Fruit fly (Drosophila melanogaster) whole organism, prepupa: ENCODE measurements around the gene CG32147.

Experiments
- CG15336 ChIP-seq: fragments of 200-800 bp; sonication (Bioruptor generic); IDR thresholded peaks from 2 replicates; pipeline ENCODE4 v1.3.6; 2022; ENCODE audit warnings: missing biosample characterization, missing genetic modification characterization
- CG16779 ChIP-seq: fragments of 200-800 bp; sonication (Bioruptor generic); optimal IDR thresholded peaks from 3 replicates; lab custom pipeline; 2017; ENCODE audit warnings: missing biosample characterization, mild to moderate bottlenecking, missing genetic modification characterization
- CG6276 ChIP-seq: fragments of 200-800 bp; sonication (Bioruptor generic); optimal IDR thresholded peaks from 2 replicates; lab custom pipeline; 2017; ENCODE audit warnings: missing biosample characterization, mild to moderate bottlenecking, missing genetic modification characterization
- CG6854 ChIP-seq: fragments of 200-800 bp; sonication (Bioruptor generic); optimal IDR thresholded peaks from 2 replicates; lab custom pipeline; 2017; ENCODE audit warnings: missing biosample characterization, mild to moderate bottlenecking, missing genetic modification characterization
- CG7368 ChIP-seq: fragments of 200-800 bp; sonication (Bioruptor generic); optimal IDR thresholded peaks from 3 replicates; lab custom pipeline; 2016; ENCODE audit warnings: missing biosample characterization, missing genetic modification characterization
- Eip78C ChIP-seq: fragments of 200-800 bp; sonication (Bioruptor generic); peaks from one replicate; lab custom pipeline; 2016; ENCODE audit warnings: missing biosample characterization, missing genetic modification characterization
- Lpt ChIP-seq: fragments of 200-800 bp; sonication (Bioruptor generic); optimal IDR thresholded peaks from 3 replicates; lab custom pipeline; 2016; ENCODE audit warnings: missing biosample characterization, missing genetic modification characterization
- OdsH ChIP-seq: fragments of 200-800 bp; sonication (Bioruptor generic); optimal IDR thresholded peaks from 3 replicates; lab custom pipeline; 2016; ENCODE audit warnings: missing biosample characterization, missing genetic modification characterization
- achi ChIP-seq: fragments of 200-800 bp; sonication (Bioruptor generic); optimal IDR thresholded peaks from 3 replicates; lab custom pipeline; 2016; ENCODE audit warnings: missing biosample characterization, missing genetic modification characterization
- fkh ChIP-seq: fragments of 200-800 bp; sonication (Bioruptor generic); optimal IDR thresholded peaks from 3 replicates; lab custom pipeline; 2017; ENCODE audit warnings: missing biosample characterization, mild to moderate bottlenecking, missing genetic modification characterization, moderate library complexity
- ss ChIP-seq, 2 experiments: fragments of 200-800 bp; sonication (Bioruptor generic); optimal IDR thresholded peaks; 2 replicates in 1 of 2; 3 replicates in 1 of 2; lab custom pipeline; 2017 to 2018; ENCODE audit warnings: mild to moderate bottlenecking in 2 of 2, missing biosample characterization in 2 of 2, missing genetic modification characterization in 2 of 2, moderate library complexity in 1 of 2
- topi ChIP-seq: fragments of 200-800 bp; sonication (Bioruptor generic); optimal IDR thresholded peaks from 3 replicates; lab custom pipeline; 2016; ENCODE audit warnings: missing biosample characterization, missing genetic modification characterization

DNA sequence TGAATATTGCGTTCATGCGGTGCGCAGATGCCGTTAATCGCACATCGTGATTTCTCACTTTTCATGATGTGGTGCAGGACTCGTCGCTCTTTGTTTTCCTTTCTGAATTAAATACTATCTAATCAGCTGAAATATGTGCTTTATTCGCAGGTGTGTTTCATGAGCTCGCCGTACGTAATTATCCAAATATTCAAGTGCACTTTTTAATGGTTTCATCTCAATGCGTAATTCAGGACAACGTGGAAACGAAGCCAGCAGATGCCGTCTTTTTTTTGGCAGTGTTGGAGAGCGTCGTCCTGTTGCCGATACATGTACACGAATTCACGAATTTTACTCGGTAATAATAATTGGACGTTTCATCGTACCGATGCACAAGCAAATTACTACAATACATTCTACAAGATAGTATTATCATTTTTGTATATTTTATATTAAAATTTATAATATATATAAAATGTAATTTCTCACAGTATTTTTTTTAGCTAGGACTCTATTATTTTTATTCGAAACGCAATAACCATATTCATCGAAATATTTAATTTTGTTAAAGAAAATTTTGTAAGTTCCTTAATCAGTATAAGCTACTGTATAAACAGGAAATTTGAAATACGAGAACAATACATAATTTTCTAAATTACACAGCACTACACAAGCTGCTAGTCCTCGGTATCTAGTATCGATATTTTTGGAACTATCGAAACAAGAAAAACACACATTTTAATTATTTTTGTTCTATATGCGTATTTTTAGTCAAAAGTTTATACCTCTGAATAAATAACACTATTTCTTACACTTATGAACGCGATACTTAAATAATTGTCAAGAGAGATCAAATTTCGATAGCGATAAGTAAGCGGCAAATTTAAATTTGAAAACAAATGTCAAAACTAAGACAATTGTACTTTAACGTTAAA lies 6.9 kb downstream of the CG32147 start, which contains the start of gene CG12316:
- TF ChIP-seq Lpt (GFP tag; lab: Kevin White, UChicago), result peak; percentile 85
- peak; percentile 99 for TF ChIP-seq Eip78C
- TF ChIP-seq CG6276, result peak; percentile 95
- peak; percentile 93 for TF ChIP-seq CG16779 (tag; lab: Kevin White, UChicago)
- TF ChIP-seq topi (GFP tag; lab: Kevin White, UChicago), result peak; percentile 97
- peak; percentile 95 for TF ChIP-seq CG7368
- peak; percentile 95 for TF ChIP-seq achi
- TF ChIP-seq fkh (GFP tag; lab: Kevin White, UChicago), result no peak
- peak; percentile 96 for TF ChIP-seq ss (GFP tag; optimal IDR thresholded peaks at IDR 0.05; lab: Kevin White, UChicago)
- peak; percentile 94 for TF ChIP-seq OdsH (GFP tag; lab: Kevin White, UChicago)
- peak; percentile 96 for TF ChIP-seq CG15336 (GFP tag; lab: Robert Waterston, UW)
- peak; percentile 97 for TF ChIP-seq CG6854 (GFP tag; lab: Kevin White, UChicago)
